Fruit fly (Drosophila melanogaster): ENCODE data around the gene sordd1.
"Not testable (repeated sequence)": the region's sequence is repeated elsewhere in the genome, so short reads cannot be mapped to it uniquely, and the experiment has no call there.

sordd1 gene

dm6 chrX:15795951-15796443 is at the start of gene sordd1:
TSS of gene sordd1 (minus strand) at chrX:15796028.
- not testable (repeated sequence) for TF ChIP-seq noc (tag; optimal IDR thresholded peaks at IDR 0.05)

dm6 chrX:15844139-15844538 is 48.3 kb upstream of the sordd1 start, which contains the start of the genes ArgRS and CG8578:
TSS of gene ArgRS (minus strand) at chrX:15844145.
TSS of gene CG8578 (plus strand) at chrX:15844476.
- TF ChIP-seq noc (tag; optimal IDR thresholded peaks at IDR 0.05), result peak; percentile 74

- no peak for TF ChIP-seq noc (tag; optimal IDR thresholded peaks at IDR 0.05)
Measured at dm6 chrX:15841346-15841745, 45.5 kb upstream of the sordd1 start.

dm6 chrX:15840003-15840402 is 44.2 kb upstream of the sordd1 start:
- no peak for TF ChIP-seq noc (tag; optimal IDR thresholded peaks at IDR 0.05)

- TF ChIP-seq noc (tag; optimal IDR thresholded peaks at IDR 0.05), result no peak
Measured at dm6 chrX:15837530-15837929, 41.7 kb upstream of the sordd1 start, which contains the start of gene CG8565. TSS of gene CG8565 (plus strand) at chrX:15837830.

- no peak for TF ChIP-seq noc (tag; optimal IDR thresholded peaks at IDR 0.05)
Measured at dm6 chrX:15835393-15835792, 39.6 kb upstream of the sordd1 start, which contains the start of gene Chc. TSS of gene Chc (minus strand) at chrX:15835490.

- TF ChIP-seq noc (tag; optimal IDR thresholded peaks at IDR 0.05), result no peak
Measured at dm6 chrX:15834594-15835236, 38.9 kb upstream of the sordd1 start.

dm6 chrX:15833957-15834356 is 38.1 kb upstream of the sordd1 start:
- no peak for TF ChIP-seq noc (tag; optimal IDR thresholded peaks at IDR 0.05)

- no peak for TF ChIP-seq noc (tag; optimal IDR thresholded peaks at IDR 0.05)
Measured at dm6 chrX:15822363-15822762, 26.5 kb upstream of the sordd1 start.

- no peak for TF ChIP-seq noc (tag; optimal IDR thresholded peaks at IDR 0.05)
Measured at dm6 chrX:15818608-15819184, 22.9 kb upstream of the sordd1 start.

- TF ChIP-seq noc (tag; optimal IDR thresholded peaks at IDR 0.05), result no peak
Measured at dm6 chrX:15817823-15818222, 22.0 kb upstream of the sordd1 start.

- TF ChIP-seq noc (tag; optimal IDR thresholded peaks at IDR 0.05), result no peak
Measured at dm6 chrX:15816905-15817304, 21.1 kb upstream of the sordd1 start.

dm6 chrX:15816127-15816526 is 20.3 kb upstream of the sordd1 start:
- TF ChIP-seq noc (tag; optimal IDR thresholded peaks at IDR 0.05), result no peak

dm6 chrX:15814485-15814884 is 18.7 kb upstream of the sordd1 start:
- TF ChIP-seq noc (tag; optimal IDR thresholded peaks at IDR 0.05), result no peak

dm6 chrX:15813224-15813623 is 17.4 kb upstream of the sordd1 start:
- TF ChIP-seq noc (tag; optimal IDR thresholded peaks at IDR 0.05), result no peak

- TF ChIP-seq noc (tag; optimal IDR thresholded peaks at IDR 0.05), result no peak
Measured at dm6 chrX:15812615-15812995, 16.8 kb upstream of the sordd1 start.

Measured in whole organism, larva.